Fruit fly (Drosophila melanogaster): ENCODE results near the gene Rpt2.

The Rpt2 gene

dm6 chr3R:23928950-23929602, 2.3 kb downstream of the Rpt2 start, which contains the start of the genes CG43998, CG43999 and CG31142:
Gene CG43998 (minus strand): TSS chr3R:23929000.
Gene CG43999 (minus strand): TSS chr3R:23929000.
Gene CG31142 (plus strand): TSS chr3R:23929243.
- TF ChIP-seq pzg (GFP tag; optimal IDR thresholded peaks at IDR 0.05) (peak; percentile 53), stwl (tag; optimal IDR thresholded peaks at IDR 0.05) (peak; percentile 3), CG3281 (GFP tag; optimal IDR thresholded peaks at IDR 0.05) (no peak), ham (GFP tag; IDR thresholded peaks at IDR 0.05) (no peak), lola (GFP tag; optimal IDR thresholded peaks at IDR 0.05) (no peak), crp (GFP tag; optimal IDR thresholded peaks at IDR 0.05) (peak in 1 of 2 experiments; percentile 82), sob (GFP tag; IDR thresholded peaks at IDR 0.05) (peak; percentile 17; the same call in 1 of the 2 replicates), jigr1 (GFP tag; IDR thresholded peaks at IDR 0.05) (no peak), dysf (GFP tag; IDR thresholded peaks at IDR 0.05) (no peak), CG7745 (tag; optimal IDR thresholded peaks at IDR 0.05) (no peak), CG14710 (tag; optimal IDR thresholded peaks at IDR 0.05) (peak; percentile 12), Myb (GFP tag; optimal IDR thresholded peaks at IDR 0.05) (peak; percentile 41), gro (GFP tag; optimal IDR thresholded peaks at IDR 0.05) (peak; percentile 6), MESR4 (GFP tag; optimal IDR thresholded peaks at IDR 0.05) (peak; percentile 13), CG15696 (tag; optimal IDR thresholded peaks at IDR 0.05) (peak; percentile 10), CG10274 (GFP tag; optimal IDR thresholded peaks at IDR 0.05) (peak; percentile 15), HLHmδ (GFP tag; optimal IDR thresholded peaks at IDR 0.05) (no peak), CG9876 (GFP tag; optimal IDR thresholded peaks at IDR 0.05) (no peak), wor (GFP tag; IDR thresholded peaks at IDR 0.05) (no peak), CG12659 (GFP tag; optimal IDR thresholded peaks at IDR 0.05) (peak; percentile 22), Sry-δ (GFP tag; optimal IDR thresholded peaks at IDR 0.05) (peak; percentile 15), dpn (GFP tag; optimal IDR thresholded peaks at IDR 0.05) (peak in 1 of 2 experiments; percentile 5), E2f2 (GFP tag; IDR thresholded peaks at IDR 0.05) (peak; percentile 32), nmo (GFP tag; optimal IDR thresholded peaks at IDR 0.05) (peak; percentile 19), D19A (tag; optimal IDR thresholded peaks at IDR 0.05) (peak; percentile 97), CG34224 (GFP tag; IDR thresholded peaks at IDR 0.05; ENCODE audit: partially characterized antibody) (no peak), TFAM (GFP tag; optimal IDR thresholded peaks at IDR 0.05) (no peak), gce (GFP tag; IDR thresholded peaks at IDR 0.05) (no peak), CoRest (tag; optimal IDR thresholded peaks at IDR 0.05) (peak; percentile 5), cad (GFP tag; optimal IDR thresholded peaks at IDR 0.05) (no peak), Dp (GFP tag; optimal IDR thresholded peaks at IDR 0.05) (peak; percentile 53), en (GFP tag; optimal IDR thresholded peaks at IDR 0.05) (no peak), CG17385 (GFP tag; optimal IDR thresholded peaks at IDR 0.05) (peak; percentile 10), CG8290 (GFP tag; optimal IDR thresholded peaks at IDR 0.05) (no peak), CG8290 (tag; optimal IDR thresholded peaks at IDR 0.05) (peak in 1 of 2 experiments; percentile 43), H2.0 (GFP tag; IDR thresholded peaks at IDR 0.05) (no peak), CG9797 (GFP tag; optimal IDR thresholded peaks at IDR 0.05) (peak; percentile 45), unc-4 (GFP tag; IDR thresholded peaks at IDR 0.05; ENCODE audit: partially characterized antibody) (0 out of 2 replicates have a peak, but pooled peaks have one; percentile 19), HmgZ (tag; optimal IDR thresholded peaks at IDR 0.05) (peak; percentile 35), gfzf (GFP tag; optimal IDR thresholded peaks at IDR 0.05) (peak; percentile 76), eyg (GFP tag; optimal IDR thresholded peaks at IDR 0.05) (no peak), CG34376 (GFP tag; optimal IDR thresholded peaks at IDR 0.05) (peak; percentile 6), CG4617 (GFP tag; optimal IDR thresholded peaks at IDR 0.05; ENCODE audit: borderline replicate concordance) (peak; percentile 33), Med (GFP tag) (peak; percentile 72), Pdp1 (GFP tag; optimal IDR thresholded peaks at IDR 0.05) (peak in 1 of 2 experiments; percentile 15), Nf-YC (tag; optimal IDR thresholded peaks at IDR 0.05) (peak; percentile 13), row (GFP tag; IDR thresholded peaks at IDR 0.05) (peak; percentile 71), CG2120 (GFP tag; optimal IDR thresholded peaks at IDR 0.05) (peak; percentile 28), Ets65A (GFP tag) (peak; percentile 15)

All from whole organism, embryonic.